Fruit fly (Drosophila melanogaster): ENCODE data around the gene spir.

dm6 chr2L:20287189-20287588 lies 23.8 kb upstream of the spir start:
- TF ChIP-seq CG12768 (GFP tag; optimal IDR thresholded peaks at IDR 0.05) (no peak), pad (GFP tag; optimal IDR thresholded peaks at IDR 0.05) (no peak)
